ENCODE assay signal across 2 fruit fly cellular contexts in the genomic region with DNA sequence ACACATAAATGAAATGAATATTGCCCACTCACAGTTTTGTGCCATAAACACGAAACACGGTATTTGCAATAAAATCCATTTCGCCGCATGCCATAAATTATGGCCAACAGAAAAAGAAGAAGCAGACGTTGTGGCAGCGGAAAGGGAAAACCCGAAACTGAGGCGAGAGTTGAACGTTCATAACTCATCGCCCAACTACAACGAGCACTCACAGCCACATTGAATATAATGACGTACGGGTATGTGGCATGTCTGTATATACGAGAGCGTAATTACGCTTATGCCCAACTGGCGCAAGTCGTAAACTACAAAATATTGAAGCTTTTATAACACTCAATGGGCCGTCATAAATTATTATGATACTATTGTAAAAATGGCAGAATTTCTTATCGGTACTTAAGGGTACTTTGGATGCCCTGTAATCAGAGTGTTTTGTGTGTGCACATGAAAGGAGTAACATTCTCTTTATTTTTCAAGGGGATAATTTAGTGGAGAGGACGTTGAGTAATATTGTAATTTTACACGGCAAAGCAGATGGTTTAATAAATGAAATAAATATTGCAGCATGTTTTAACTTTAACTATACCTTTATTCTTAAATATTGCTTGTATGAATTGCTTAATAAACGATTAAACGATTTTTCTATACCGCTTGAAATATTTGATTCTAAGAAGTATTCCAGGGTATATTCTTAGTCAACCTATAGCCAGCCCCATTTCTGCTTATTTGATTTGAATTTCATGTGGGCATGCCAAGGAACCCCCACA.
TF ChIP-seq lines count a peak whose summit lies in the region.

No protein-coding gene starts in this region.

TF ChIP-seq in whole organism, adult, 20 proteins besides CTCF, POLR2A, EP300 and RAD21 (continued from another document):
- TF ChIP-seq kay (GFP tag; lab: Kevin White, UChicago; ENCODE audit: borderline replicate concordance), result no peak
- TF ChIP-seq Hr96 (GFP tag; optimal IDR thresholded peaks at IDR 0.05; lab: Kevin White, UChicago), result peak; percentile 41
- TF ChIP-seq pad (GFP tag; optimal IDR thresholded peaks at IDR 0.05; lab: Kevin White, UChicago), result peak; percentile 43
- TF ChIP-seq CG12768 (GFP tag; optimal IDR thresholded peaks at IDR 0.05; lab: Kevin White, UChicago), result no peak

TF ChIP-seq in whole organism, embryonic, 481 proteins besides CTCF, POLR2A, EP300 and RAD21 (continued from another document and continues in another):
- peak; percentile 69 for TF ChIP-seq CG12071 (GFP tag; optimal IDR thresholded peaks at IDR 0.05; lab: Kevin White, UChicago)
- TF ChIP-seq cad (GFP tag; optimal IDR thresholded peaks at IDR 0.05; lab: Kevin White, UChicago), result peak; percentile 65
- TF ChIP-seq CG4707 (GFP tag; optimal IDR thresholded peaks at IDR 0.05; lab: Kevin White, UChicago), result peak; percentile 19
- peak; percentile 36 for TF ChIP-seq Nf-YB (GFP tag; optimal IDR thresholded peaks at IDR 0.05; lab: Kevin White, UChicago)
- TF ChIP-seq chm (GFP tag; IDR thresholded peaks at IDR 0.05; lab: Robert Waterston, UW), result peak; percentile 14; the same call in 1 of the 2 replicates
- no peak for TF ChIP-seq CG8290 (GFP tag; optimal IDR thresholded peaks at IDR 0.05; lab: Kevin White, UChicago)
- TF ChIP-seq CG8290 (tag; optimal IDR thresholded peaks at IDR 0.05; lab: Kevin White, UChicago), result peak in 1 of 2 experiments; percentile 20
- no peak for TF ChIP-seq CG1024 (GFP tag; IDR thresholded peaks at IDR 0.05; lab: Robert Waterston, UW)
- TF ChIP-seq Vsx1 (GFP tag; optimal IDR thresholded peaks at IDR 0.05; lab: Kevin White, UChicago), result peak; percentile 47
- TF ChIP-seq CG18599 (GFP tag; optimal IDR thresholded peaks at IDR 0.05; lab: Kevin White, UChicago), result peak; percentile 10
- peak; percentile 75 for TF ChIP-seq CG31441 (GFP tag; IDR thresholded peaks at IDR 0.05; lab: Robert Waterston, UW)
- no peak for TF ChIP-seq dpn (GFP tag; optimal IDR thresholded peaks at IDR 0.05; lab: Kevin White, UChicago)
- TF ChIP-seq zen (tag; optimal IDR thresholded peaks at IDR 0.05; lab: Kevin White, UChicago), result no peak
- 0 out of 3 replicates have a peak, but pooled peaks have one; percentile 7 for TF ChIP-seq Dbx (GFP tag; IDR thresholded peaks at IDR 0.05; lab: Robert Waterston, UW)
- TF ChIP-seq CG18262 (tag; optimal IDR thresholded peaks at IDR 0.05; lab: Kevin White, UChicago), result peak; percentile 37
- peak; percentile 21 for TF ChIP-seq Fer2 (tag; optimal IDR thresholded peaks at IDR 0.05; lab: Kevin White, UChicago)
- TF ChIP-seq Hey (tag; optimal IDR thresholded peaks at IDR 0.05; lab: Kevin White, UChicago), result peak; percentile 27
- peak; percentile 28 for TF ChIP-seq CG7928 (GFP tag; optimal IDR thresholded peaks at IDR 0.05; lab: Kevin White, UChicago)
- TF ChIP-seq CG4360 (GFP tag; IDR thresholded peaks at IDR 0.05; lab: Robert Waterston, UW), result no peak
- TF ChIP-seq stwl (tag; optimal IDR thresholded peaks at IDR 0.05; lab: Kevin White, UChicago), result no peak
- no peak for TF ChIP-seq NC2α (GFP tag; optimal IDR thresholded peaks at IDR 0.05; lab: Kevin White, UChicago)
- TF ChIP-seq Oli (tag; optimal IDR thresholded peaks at IDR 0.05; lab: Kevin White, UChicago), result peak; percentile 44
- peak; percentile 69 for TF ChIP-seq tap (tag; optimal IDR thresholded peaks at IDR 0.05; lab: Kevin White, UChicago)
- TF ChIP-seq CG12769 (tag; optimal IDR thresholded peaks at IDR 0.05; lab: Kevin White, UChicago), result peak; percentile 13
- TF ChIP-seq dysf (GFP tag; IDR thresholded peaks at IDR 0.05; lab: Robert Waterston, UW), result peak; percentile 19; the same call in 1 of the 3 replicates
- TF ChIP-seq CG7786 (GFP tag; optimal IDR thresholded peaks at IDR 0.05; lab: Kevin White, UChicago), result no peak
- TF ChIP-seq CG9727 (GFP tag; optimal IDR thresholded peaks at IDR 0.05; lab: Kevin White, UChicago), result peak; percentile 39
- TF ChIP-seq slp2 (GFP tag; optimal IDR thresholded peaks at IDR 0.05; lab: Kevin White, UChicago), result peak; percentile 1
- no peak for TF ChIP-seq croc (GFP tag; conservative IDR thresholded peaks at IDR 0.05; lab: Robert Waterston, UW)
- peak; percentile 80 for TF ChIP-seq abd-A (tag; optimal IDR thresholded peaks at IDR 0.05; lab: Kevin White, UChicago)
- TF ChIP-seq slbo (GFP tag; IDR thresholded peaks at IDR 0.05; lab: Robert Waterston, UW), result peak; percentile 39; the same call in 1 of the 2 replicates
- TF ChIP-seq CG17328 (GFP tag; IDR thresholded peaks at IDR 0.05; lab: Robert Waterston, UW), result no peak
- peak; percentile 45 for TF ChIP-seq CG15601 (tag; optimal IDR thresholded peaks at IDR 0.05; lab: Kevin White, UChicago)
- peak; percentile 39 for TF ChIP-seq Fer3 (tag; optimal IDR thresholded peaks at IDR 0.05; lab: Kevin White, UChicago)
- TF ChIP-seq seq (GFP tag; IDR thresholded peaks at IDR 0.05; lab: Robert Waterston, UW), result peak; percentile 48; the same call in 1 of the 2 replicates
- no peak for TF ChIP-seq kay (GFP tag; optimal IDR thresholded peaks at IDR 0.05; lab: Kevin White, UChicago)
- TF ChIP-seq gro (GFP tag; optimal IDR thresholded peaks at IDR 0.05; lab: Kevin White, UChicago), result peak; percentile 63
- no peak for TF ChIP-seq CG2875 (GFP tag; optimal IDR thresholded peaks at IDR 0.05; lab: Kevin White, UChicago)
- TF ChIP-seq bbx (GFP tag; IDR thresholded peaks at IDR 0.05; lab: Robert Waterston, UW; ENCODE audit: partially characterized antibody), result no peak
- peak; percentile 26 for TF ChIP-seq Deaf1 (tag; optimal IDR thresholded peaks at IDR 0.05; lab: Kevin White, UChicago)
- no peak for TF ChIP-seq CG6272 (GFP tag; IDR thresholded peaks at IDR 0.05; lab: Robert Waterston, UW)
- peak; percentile 58 for TF ChIP-seq CG7271 (tag; optimal IDR thresholded peaks at IDR 0.05; lab: Kevin White, UChicago)
- 0 out of 2 replicates have a peak, but pooled peaks have one; percentile 3 for TF ChIP-seq onecut (GFP tag; IDR thresholded peaks at IDR 0.05; lab: Robert Waterston, UW)
- no peak for TF ChIP-seq B-H1 (GFP tag; IDR thresholded peaks at IDR 0.05; lab: Robert Waterston, UW)
- no peak for TF ChIP-seq klu (GFP tag; IDR thresholded peaks at IDR 0.05; lab: Robert Waterston, UW)
- TF ChIP-seq Dfd (GFP tag; optimal IDR thresholded peaks at IDR 0.05; lab: Kevin White, UChicago), result no peak
- no peak for TF ChIP-seq mld (GFP tag; IDR thresholded peaks at IDR 0.05; lab: Robert Waterston, UW; ENCODE audit: partially characterized antibody)
- TF ChIP-seq tx (GFP tag; optimal IDR thresholded peaks at IDR 0.05; lab: Kevin White, UChicago), result no peak
- TF ChIP-seq CG16815 (GFP tag; optimal IDR thresholded peaks at IDR 0.05; lab: Kevin White, UChicago), result peak; percentile 1
- TF ChIP-seq CG15514 (GFP tag; optimal IDR thresholded peaks at IDR 0.05; lab: Kevin White, UChicago), result peak; percentile 23
- TF ChIP-seq pita (GFP tag; optimal IDR thresholded peaks at IDR 0.05; lab: Kevin White, UChicago), result no peak
- peak; percentile 48 for TF ChIP-seq CG13624 (GFP tag; optimal IDR thresholded peaks at IDR 0.05; lab: Kevin White, UChicago)
- TF ChIP-seq CG14860 (GFP tag; IDR thresholded peaks at IDR 0.05; lab: Robert Waterston, UW; ENCODE audit: partially characterized antibody), result no peak
- peak; percentile 37; the same call in 1 of the 3 replicates for TF ChIP-seq so (GFP tag; IDR thresholded peaks at IDR 0.05; lab: Robert Waterston, UW)
- peak; percentile 33 for TF ChIP-seq NfI (GFP tag; optimal IDR thresholded peaks at IDR 0.05; lab: Kevin White, UChicago)
- TF ChIP-seq CG1233 (GFP tag; optimal IDR thresholded peaks at IDR 0.05; lab: Kevin White, UChicago), result peak; percentile 29
- no peak for TF ChIP-seq CG15011 (GFP tag; optimal IDR thresholded peaks at IDR 0.05; lab: Kevin White, UChicago)
- TF ChIP-seq sisA (GFP tag; IDR thresholded peaks at IDR 0.05; lab: Robert Waterston, UW), result no peak
- TF ChIP-seq CG5180 (GFP tag; optimal IDR thresholded peaks at IDR 0.05; lab: Kevin White, UChicago), result peak; percentile 39
- no peak for TF ChIP-seq tup (GFP tag; optimal IDR thresholded peaks at IDR 0.05; lab: Kevin White, UChicago)
- peak in 1 of 2 experiments; percentile 42 for TF ChIP-seq eve (GFP tag; optimal IDR thresholded peaks at IDR 0.05; lab: Kevin White, UChicago)
- peak in 1 of 2 experiments; percentile 56 for TF ChIP-seq Hr51 (GFP tag; optimal IDR thresholded peaks at IDR 0.05; lab: Kevin White, UChicago)
- TF ChIP-seq CG7987 (GFP tag; optimal IDR thresholded peaks at IDR 0.05; lab: Kevin White, UChicago), result peak; percentile 4
- TF ChIP-seq Side (GFP tag; optimal IDR thresholded peaks at IDR 0.05; lab: Kevin White, UChicago), result no peak
- peak; percentile 19 for TF ChIP-seq Abd-B (GFP tag; optimal IDR thresholded peaks at IDR 0.05; lab: Kevin White, UChicago)
- TF ChIP-seq CrebB (tag; optimal IDR thresholded peaks at IDR 0.05; lab: Kevin White, UChicago), result peak; percentile 49
- no peak for TF ChIP-seq Poxn (GFP tag; IDR thresholded peaks at IDR 0.05; lab: Robert Waterston, UW)
- peak; percentile 16 for TF ChIP-seq CG4424 (GFP tag; optimal IDR thresholded peaks at IDR 0.05; lab: Kevin White, UChicago)
- TF ChIP-seq ap (GFP tag; IDR thresholded peaks at IDR 0.05; lab: Robert Waterston, UW), result no peak
- TF ChIP-seq ham (GFP tag; IDR thresholded peaks at IDR 0.05; lab: Robert Waterston, UW), result no peak
- no peak for TF ChIP-seq Ravus (GFP tag; IDR thresholded peaks at IDR 0.05; lab: Robert Waterston, UW)
- TF ChIP-seq CG13287 (GFP tag; IDR thresholded peaks at IDR 0.05; lab: Robert Waterston, UW; ENCODE audit: partially characterized antibody), result no peak
- peak; percentile 88 for TF ChIP-seq exex (tag; optimal IDR thresholded peaks at IDR 0.05; lab: Kevin White, UChicago)
- TF ChIP-seq wek (GFP tag; optimal IDR thresholded peaks at IDR 0.05; lab: Kevin White, UChicago), result peak; percentile 65
- no peak for TF ChIP-seq her (GFP tag; optimal IDR thresholded peaks at IDR 0.05; lab: Kevin White, UChicago)
- TF ChIP-seq Hsf (GFP tag; optimal IDR thresholded peaks at IDR 0.05; lab: Kevin White, UChicago), result peak; percentile 6
- TF ChIP-seq Pdp1 (GFP tag; optimal IDR thresholded peaks at IDR 0.05; lab: Kevin White, UChicago), result peak; percentile 22 to 42
- TF ChIP-seq gsb (GFP tag; IDR thresholded peaks at IDR 0.05; lab: Robert Waterston, UW), result peak; percentile 5; the same call in 1 of the 2 replicates
- TF ChIP-seq sug (tag; optimal IDR thresholded peaks at IDR 0.05; lab: Kevin White, UChicago), result peak; percentile 76
- peak; percentile 63 for TF ChIP-seq unpg (GFP tag; optimal IDR thresholded peaks at IDR 0.05; lab: Kevin White, UChicago)
- TF ChIP-seq ttk (GFP tag; IDR thresholded peaks at IDR 0.05; lab: Robert Waterston, UW), result no peak
- TF ChIP-seq ci (GFP tag; IDR thresholded peaks at IDR 0.05; lab: Robert Waterston, UW), result peak; percentile 32; the same call in 2 of the 3 replicates
- TF ChIP-seq nerfin-1 (tag; optimal IDR thresholded peaks at IDR 0.05; lab: Kevin White, UChicago), result peak; percentile 40
- TF ChIP-seq CG8765 (GFP tag; IDR thresholded peaks at IDR 0.05; lab: Robert Waterston, UW), result no peak; the same call in 1 of the 2 replicates
- TF ChIP-seq CG3847 (GFP tag; IDR thresholded peaks at IDR 0.05; lab: Robert Waterston, UW), result 0 out of 2 replicates have a peak, but pooled peaks have one; percentile 7
- no peak for TF ChIP-seq btn (GFP tag; optimal IDR thresholded peaks at IDR 0.05; lab: Kevin White, UChicago)
- no peak for TF ChIP-seq hth (optimal IDR thresholded peaks at IDR 0.05; lab: Kevin White, UChicago)
- no peak for TF ChIP-seq ato (GFP tag; IDR thresholded peaks at IDR 0.05; lab: Robert Waterston, UW; ENCODE audit: partially characterized antibody)
- TF ChIP-seq CG17385 (GFP tag; optimal IDR thresholded peaks at IDR 0.05; lab: Kevin White, UChicago), result peak; percentile 70
- peak; percentile 44; the same call in 1 of the 2 replicates for TF ChIP-seq Awh (GFP tag; IDR thresholded peaks at IDR 0.05; lab: Robert Waterston, UW)
- peak; percentile 42 for TF ChIP-seq grau (tag; optimal IDR thresholded peaks at IDR 0.05; lab: Kevin White, UChicago)
- no peak for TF ChIP-seq chn (GFP tag; optimal IDR thresholded peaks at IDR 0.05; lab: Kevin White, UChicago)
- peak; percentile 71 for TF ChIP-seq CG6765 (GFP tag; optimal IDR thresholded peaks at IDR 0.05; lab: Kevin White, UChicago)
- peak in 1 of 2 experiments; percentile 68 for TF ChIP-seq Eip74EF (GFP tag; optimal IDR thresholded peaks at IDR 0.05; lab: Kevin White, UChicago)
- TF ChIP-seq stc (GFP tag; IDR thresholded peaks at IDR 0.05; lab: Robert Waterston, UW), result no peak
- TF ChIP-seq yki (optimal IDR thresholded peaks at IDR 0.05; lab: Kevin White, UChicago), result no peak
- TF ChIP-seq Hr3 (GFP tag; optimal IDR thresholded peaks at IDR 0.05; lab: Kevin White, UChicago), result no peak
- TF ChIP-seq CG18476 (GFP tag; optimal IDR thresholded peaks at IDR 0.05; lab: Kevin White, UChicago), result no peak
- no peak for TF ChIP-seq crol (GFP tag; IDR thresholded peaks at IDR 0.05; lab: Robert Waterston, UW)
- peak; percentile 18 for TF ChIP-seq odd (GFP tag; optimal IDR thresholded peaks at IDR 0.05; lab: Kevin White, UChicago)
- no peak for TF ChIP-seq CG10959 (GFP tag; IDR thresholded peaks at IDR 0.05; lab: Robert Waterston, UW)
- no peak for TF ChIP-seq fd3F (GFP tag; optimal IDR thresholded peaks at IDR 0.05; lab: Kevin White, UChicago)
- no peak for TF ChIP-seq bowl (GFP tag; IDR thresholded peaks at IDR 0.05; lab: Robert Waterston, UW)
- TF ChIP-seq CG8924 (tag; optimal IDR thresholded peaks at IDR 0.05; lab: Kevin White, UChicago), result peak; percentile 17
- peak; percentile 54 for TF ChIP-seq cwo (GFP tag; optimal IDR thresholded peaks at IDR 0.05; lab: Kevin White, UChicago)
- TF ChIP-seq Dip3 (GFP tag; optimal IDR thresholded peaks at IDR 0.05; lab: Kevin White, UChicago), result no peak
- TF ChIP-seq CoRest (tag; optimal IDR thresholded peaks at IDR 0.05; lab: Kevin White, UChicago), result peak; percentile 31
- TF ChIP-seq corto (GFP tag; optimal IDR thresholded peaks at IDR 0.05; lab: Kevin White, UChicago), result no peak
- peak; percentile 10 for TF ChIP-seq CG2712 (tag; optimal IDR thresholded peaks at IDR 0.05; lab: Kevin White, UChicago)
- TF ChIP-seq CG6175 (GFP tag; IDR thresholded peaks at IDR 0.05; lab: Robert Waterston, UW), result peak; percentile 78
- TF ChIP-seq CG17829 (tag; optimal IDR thresholded peaks at IDR 0.05; lab: Kevin White, UChicago), result peak; percentile 26
- TF ChIP-seq ranshi (GFP tag; IDR thresholded peaks at IDR 0.05; lab: Robert Waterston, UW), result no peak
- no peak for TF ChIP-seq ro (GFP tag; IDR thresholded peaks at IDR 0.05; lab: Robert Waterston, UW)
- TF ChIP-seq dm (GFP tag; optimal IDR thresholded peaks at IDR 0.05; lab: Kevin White, UChicago), result no peak
- peak; percentile 60 for TF ChIP-seq CG15269 (tag; optimal IDR thresholded peaks at IDR 0.05; lab: Kevin White, UChicago)
- no peak for TF ChIP-seq pzg (GFP tag; optimal IDR thresholded peaks at IDR 0.05; lab: Kevin White, UChicago)
- TF ChIP-seq CG8388 (GFP tag; optimal IDR thresholded peaks at IDR 0.05; lab: Kevin White, UChicago), result peak; percentile 49
- peak; percentile 43 for TF ChIP-seq Meics (GFP tag; optimal IDR thresholded peaks at IDR 0.05; lab: Kevin White, UChicago)
